Worm (Caenorhabditis elegans) whole organism, L1 larva: Measurements from ENCODE around the gene romo-1.

Experiments
- C34B4.2 ChIP-seq: sonication (generic microtip); optimal IDR thresholded peaks from 2 replicates; lab custom pipeline; 2017; ENCODE audit warnings: mild to moderate bottlenecking, missing genetic modification characterization, missing compliant biosample characterization
- lin-35 ChIP-seq, 2 experiments: fragments of 150-350 bp; optimal IDR thresholded peaks; 2 replicates each; lab custom pipeline; 2014; ENCODE audit warnings: missing biosample characterization in 2 of 2, missing genetic modification characterization in 2 of 2, missing genetic modification reagents in 2 of 2
- mdl-1 ChIP-seq, 2 experiments: fragments of 150-350 bp; optimal IDR thresholded peaks; 2 replicates each; lab custom pipeline; 2014 to 2017; ENCODE audit warnings: missing biosample characterization in 2 of 2, missing genetic modification characterization in 2 of 2, inconsistent platforms in 1 of 2
- ztf-11 ChIP-seq, 2 experiments: sonication (generic microtip); optimal IDR thresholded peaks; 2 replicates each; lab custom pipeline; 2016 to 2017; ENCODE audit warnings: missing genetic modification characterization in 2 of 2, missing biosample characterization in 1 of 2, missing compliant biosample characterization in 1 of 2

DNA sequence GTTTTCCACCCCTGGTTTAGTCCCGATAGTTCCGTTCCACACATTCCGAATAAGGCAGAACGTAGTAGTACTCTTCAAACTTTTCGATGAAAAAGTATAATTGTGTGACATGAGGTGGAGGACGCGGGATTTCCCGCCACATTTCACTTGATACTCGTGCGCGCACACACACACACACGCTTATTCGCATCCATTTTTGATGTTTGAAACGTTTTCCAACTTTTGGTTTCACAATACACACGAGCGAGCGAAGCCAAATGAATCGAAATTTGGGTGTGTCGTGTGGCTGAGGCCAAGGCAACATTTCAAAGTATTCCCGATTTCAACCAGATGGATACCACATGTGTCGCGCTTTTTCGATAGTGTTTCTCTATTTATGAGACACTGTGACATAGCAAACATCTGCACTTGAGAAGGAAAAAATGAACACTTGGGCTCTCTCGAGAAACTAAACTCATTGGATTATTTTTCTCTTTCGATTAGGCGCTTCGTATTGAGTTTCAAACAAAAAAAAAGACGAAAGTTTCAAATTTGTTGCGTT is 44.1 kb downstream of the romo-1 start:
- TF ChIP-seq mdl-1 (tag; optimal IDR thresholded peaks at IDR 0.05; lab: Kevin White, UChicago) = no peak
- no peak for TF ChIP-seq C34B4.2
- no peak for TF ChIP-seq ztf-11 (tag; optimal IDR thresholded peaks at IDR 0.05; lab: Kevin White, UChicago)
- peak in 1 of 2 experiments; percentile 17 for TF ChIP-seq lin-35 (GFP tag; optimal IDR thresholded peaks at IDR 0.05; lab: Kevin White, UChicago)
